Worm (Caenorhabditis elegans) whole organism, L4 larva: ENCODE results near the gene F49H6.5.
A peak's percentile ranks its signal among the peaks of the same experiment; 100 is the strongest.

ENCODE experiments used
- F26F4.8 ChIP-seq: fragments of 200-800 bp; sonication (Bioruptor generic); conservative IDR thresholded peaks from 2 replicates; pipeline ENCODE4 v1.3.6; 2022; ENCODE audit warnings: missing genetic modification characterization, missing compliant biosample characterization
- F37D6.2 ChIP-seq: sonication (generic microtip); optimal IDR thresholded peaks from 2 replicates; lab custom pipeline; 2016; ENCODE audit warnings: mild to moderate bottlenecking, missing genetic modification characterization, missing compliant biosample characterization
- F49E8.2 ChIP-seq: sonication (generic microtip); optimal IDR thresholded peaks from 2 replicates; lab custom pipeline; 2016; ENCODE audit warnings: missing compliant biosample characterization, mild to moderate bottlenecking, missing genetic modification characterization, borderline replicate concordance
- R02D3.7 ChIP-seq: fragments of 150-350 bp; sonication (generic microtip); optimal IDR thresholded peaks from 3 replicates; lab custom pipeline; 2014; ENCODE audit warnings: missing biosample characterization, missing genetic modification characterization
- T26A8.4 ChIP-seq: fragments of 200-800 bp; sonication (Bioruptor generic); IDR thresholded peaks from 2 replicates; pipeline ENCODE4 v1.3.6; 2022; ENCODE audit warnings: missing genetic modification characterization, missing compliant biosample characterization
- Y105C5A.15 ChIP-seq: fragments of 200-800 bp; sonication (Bioruptor generic); IDR thresholded peaks from 2 replicates; pipeline ENCODE4 v1.3.6; 2022; ENCODE audit warnings: missing genetic modification characterization, missing compliant biosample characterization
- Y48G9A.11 ChIP-seq: fragments of 200-800 bp; sonication (Bioruptor generic); IDR thresholded peaks from 2 replicates; pipeline ENCODE4 v1.3.6; 2022; ENCODE audit warnings: missing genetic modification reagents, missing genetic modification characterization, missing compliant biosample characterization
- ZK337.2 ChIP-seq: fragments of 200-800 bp; sonication (Bioruptor generic); IDR thresholded peaks from 2 replicates; pipeline ENCODE4 v1.3.6; 2022; ENCODE audit warnings: missing genetic modification reagents, missing genetic modification characterization, missing compliant biosample characterization
- aly-2 ChIP-seq: sonication (generic microtip); optimal IDR thresholded peaks from 2 replicates; lab custom pipeline; 2018; ENCODE audit warnings: missing biosample characterization, missing genetic modification characterization
- arid-1 ChIP-seq: fragments of 200-800 bp; sonication (Bioruptor generic); conservative IDR thresholded peaks from 2 replicates; pipeline ENCODE4 v1.3.6; 2022; ENCODE audit warnings: missing genetic modification reagents, missing genetic modification characterization, missing compliant biosample characterization
- attf-4 ChIP-seq: sonication (generic microtip); optimal IDR thresholded peaks from 3 replicates; lab custom pipeline; 2017; ENCODE audit warnings: missing biosample characterization, missing genetic modification characterization
- ceh-20 ChIP-seq: fragments of 200-800 bp; sonication (Bioruptor generic); IDR thresholded peaks from 2 replicates; pipeline ENCODE4 v1.3.6; 2022; ENCODE audit warnings: missing genetic modification reagents, missing genetic modification characterization, missing compliant biosample characterization
- ceh-28 ChIP-seq: fragments of 150-350 bp; optimal IDR thresholded peaks from 2 replicates; lab custom pipeline; 2014; ENCODE audit warnings: missing biosample characterization, missing genetic modification reagents, missing genetic modification characterization
- ceh-62 ChIP-seq: sonication (generic microtip); optimal IDR thresholded peaks from 2 replicates; lab custom pipeline; 2017; ENCODE audit warnings: missing biosample characterization, missing genetic modification characterization
- ctbp-1 ChIP-seq: fragments of 200-800 bp; sonication (Bioruptor generic); IDR thresholded peaks from 2 replicates; pipeline ENCODE4 v1.3.6; 2022; ENCODE audit warnings: missing genetic modification reagents, missing genetic modification characterization, missing compliant biosample characterization
- dmd-6 ChIP-seq: fragments of 200-800 bp; sonication (Bioruptor generic); IDR thresholded peaks from 2 replicates; pipeline ENCODE4 v1.3.6; 2022; ENCODE audit warnings: missing genetic modification reagents, missing genetic modification characterization, missing compliant biosample characterization
- duxl-1 ChIP-seq: sonication (generic microtip); optimal IDR thresholded peaks from 2 replicates; lab custom pipeline; 2016; ENCODE audit warnings: mild to moderate bottlenecking, missing genetic modification characterization, moderate library complexity, missing compliant biosample characterization; ENCODE audit not compliant: poor library complexity
- egl-43 ChIP-seq: fragments of 200-800 bp; sonication (Bioruptor generic); IDR thresholded peaks from 2 replicates; pipeline ENCODE4 v1.3.6; 2022; ENCODE audit warnings: missing genetic modification reagents, missing genetic modification characterization, missing compliant biosample characterization
- fos-1 ChIP-seq: fragments of 150-350 bp; optimal IDR thresholded peaks from 2 replicates; lab custom pipeline; 2014; ENCODE audit warnings: missing biosample characterization, missing genetic modification characterization
- hlh-30 ChIP-seq: sonication (generic microtip); optimal IDR thresholded peaks from 2 replicates; lab custom pipeline; 2017; ENCODE audit warnings: antibody characterized with exemption, mild to moderate bottlenecking, missing genetic modification characterization, missing compliant biosample characterization; ENCODE audit not compliant: insufficient read depth
- lim-7 ChIP-seq: fragments of 200-800 bp; sonication (Bioruptor generic); IDR thresholded peaks from 2 replicates; pipeline ENCODE4 v1.3.6; 2022; ENCODE audit warnings: missing genetic modification characterization, missing compliant biosample characterization
- lin-1 ChIP-seq: fragments of 200-800 bp; sonication (Bioruptor generic); IDR thresholded peaks from 2 replicates; pipeline ENCODE4 v1.3.6; 2022; ENCODE audit warnings: missing genetic modification reagents, missing genetic modification characterization, missing compliant biosample characterization
- madf-9 ChIP-seq: fragments of 200-800 bp; sonication (Bioruptor generic); conservative IDR thresholded peaks from 2 replicates; pipeline ENCODE4 v1.3.6; 2022; ENCODE audit warnings: missing genetic modification reagents, missing genetic modification characterization, missing compliant biosample characterization
- nhr-102 ChIP-seq: sonication (generic microtip); optimal IDR thresholded peaks from 2 replicates; lab custom pipeline; 2016; ENCODE audit warnings: mild to moderate bottlenecking, missing genetic modification characterization, moderate library complexity, missing compliant biosample characterization
- nhr-11 ChIP-seq: fragments of 150-350 bp; optimal IDR thresholded peaks from 2 replicates; lab custom pipeline; 2014; ENCODE audit warnings: missing biosample characterization, missing genetic modification characterization
- nhr-237 ChIP-seq: sonication (generic microtip); optimal IDR thresholded peaks from 2 replicates; lab custom pipeline; 2017; ENCODE audit warnings: missing biosample characterization, missing genetic modification characterization
- nhr-28 ChIP-seq: fragments of 150-350 bp; optimal IDR thresholded peaks from 2 replicates; lab custom pipeline; 2014; ENCODE audit warnings: missing biosample characterization, missing genetic modification characterization
- pha-4 ChIP-seq, 2 experiments: fragments of 150-350 bp in 1 of 2; fragments of 200-800 bp in 1 of 2; sonication (Bioruptor generic) in 1 of 2; IDR thresholded peaks in 1 of 2; optimal IDR thresholded peaks in 1 of 2; 2 replicates each; pipeline versions ENCODE4 v1.3.6 to Lab custom; 2014 to 2022; ENCODE audit warnings: missing genetic modification characterization in 2 of 2, missing genetic modification reagents in 2 of 2, missing biosample characterization in 1 of 2, missing compliant biosample characterization in 1 of 2
- pqm-1 ChIP-seq: sonication (generic microtip); optimal IDR thresholded peaks from 2 replicates; lab custom pipeline; 2017; ENCODE audit warnings: missing biosample characterization, missing genetic modification characterization
- sdz-12 ChIP-seq: fragments of 200-800 bp; sonication (Bioruptor generic); optimal IDR thresholded peaks from 2 replicates; lab custom pipeline; 2018; ENCODE audit warnings: mild to moderate bottlenecking, missing genetic modification characterization, missing compliant biosample characterization
- snpc-4 ChIP-seq: fragments of 150-350 bp; optimal IDR thresholded peaks from 2 replicates; lab custom pipeline; 2014; ENCODE audit warnings: missing biosample characterization, missing genetic modification characterization
- spr-3 ChIP-seq: fragments of 200-800 bp; sonication (Bioruptor generic); optimal IDR thresholded peaks from 2 replicates; lab custom pipeline; 2018; ENCODE audit warnings: mild to moderate bottlenecking, missing genetic modification characterization, missing compliant biosample characterization
- unc-39 ChIP-seq: sonication (generic microtip); optimal IDR thresholded peaks from 2 replicates; lab custom pipeline; 2017; ENCODE audit warnings: missing biosample characterization, missing genetic modification characterization
- unc-62 ChIP-seq, 3 experiments: fragments of 150-350 bp in 1 of 3; sonication (generic microtip); optimal IDR thresholded peaks in 2 of 3; peaks in 1 of 3; 1 replicate in 1 of 3; 2 replicates in 2 of 3; lab custom pipeline; 2014 to 2017; ENCODE audit warnings: missing biosample characterization in 3 of 3, missing genetic modification characterization in 3 of 3, missing genetic modification reagents in 3 of 3, missing genotype in 1 of 3
- zag-1 ChIP-seq: fragments of 150-350 bp; optimal IDR thresholded peaks from 2 replicates; lab custom pipeline; 2014; ENCODE audit warnings: missing biosample characterization, missing genetic modification characterization
- zfp-2 ChIP-seq: sonication (generic microtip); optimal IDR thresholded peaks from 2 replicates; lab custom pipeline; 2016; ENCODE audit warnings: mild to moderate bottlenecking, missing genetic modification characterization, missing compliant biosample characterization
- zip-11 ChIP-seq: fragments of 200-800 bp; sonication (Bioruptor generic); IDR thresholded peaks from 2 replicates; pipeline ENCODE4 v1.3.6; 2022; ENCODE audit warnings: missing genetic modification characterization, missing compliant biosample characterization
- zip-2 ChIP-seq: fragments of 150-350 bp; optimal IDR thresholded peaks from 2 replicates; lab custom pipeline; 2014; ENCODE audit warnings: missing biosample characterization, missing genetic modification characterization

F49H6.5 gene

ce11 chrV:17008302-17008701 is 14.7 kb upstream of the F49H6.5 start, which contains the start of gene sri-69:
sri-69 (minus strand) TSS chrV:17008402.
- TF ChIP-seq pha-4 (GFP tag; IDR thresholded peaks at IDR 0.05; lab: Robert Waterston, UW) (no peak), pha-4 (tag; optimal IDR thresholded peaks at IDR 0.05; lab: Kevin White, UChicago) (no peak), R02D3.7 (tag; lab: Kevin White, UChicago) (no peak), Y105C5A.15 (GFP tag; lab: Robert Waterston, UW) (no peak), duxl-1 (tag; lab: Kevin White, UChicago) (no peak), nhr-11 (tag; lab: Kevin White, UChicago) (no peak), zag-1 (no peak), unc-62 (GFP tag; optimal IDR thresholded peaks at IDR 0.05 in 1 of 2; lab: Kevin White, UChicago) (peak in 1 of 2 experiments; percentile 21), unc-62 (tag; optimal IDR thresholded peaks at IDR 0.05; lab: Kevin White, UChicago) (no peak), ctbp-1 (GFP tag; lab: Robert Waterston, UW) (no peak), zip-11 (no peak)

- TF ChIP-seq aly-2 (no peak), fos-1 (tag; lab: Kevin White, UChicago) (no peak), pqm-1 (tag; lab: Kevin White, UChicago) (peak; percentile 14), nhr-102 (tag; lab: Kevin White, UChicago) (no peak), F49E8.2 (tag; lab: Kevin White, UChicago) (no peak), lim-7 (GFP tag; lab: Robert Waterston, UW) (no peak), ceh-28 (tag; lab: Kevin White, UChicago) (no peak), F26F4.8 (GFP tag; lab: Robert Waterston, UW) (no peak), unc-62 (GFP tag; optimal IDR thresholded peaks at IDR 0.05 in 1 of 2; lab: Kevin White, UChicago) (peak in 1 of 2 experiments; percentile 26), unc-62 (tag; optimal IDR thresholded peaks at IDR 0.05; lab: Kevin White, UChicago) (no peak), pha-4 (GFP tag; IDR thresholded peaks at IDR 0.05; lab: Robert Waterston, UW) (no peak), pha-4 (tag; optimal IDR thresholded peaks at IDR 0.05; lab: Kevin White, UChicago) (no peak), nhr-28 (tag; lab: Kevin White, UChicago) (peak; percentile 15), dmd-6 (GFP tag; lab: Robert Waterston, UW) (peak; percentile 47; the same call in 1 of the 2 replicates), ceh-62 (tag; lab: Kevin White, UChicago) (no peak), hlh-30 (tag; lab: Kevin White, UChicago) (no peak), nhr-237 (tag; lab: Kevin White, UChicago) (no peak), ZK337.2 (GFP tag; lab: Robert Waterston, UW) (no peak), ceh-20 (no peak)
These were observed 13.5 kb upstream of the F49H6.5 start, which contains the start of the genes clc-12 and clec-240 for ce11 chrV:17009342-17010064. clc-12 (minus strand) TSS chrV:17009388. clec-240 (plus strand) TSS chrV:17010014.

- TF ChIP-seq zip-11 (no peak), unc-39 (tag; lab: Kevin White, UChicago) (no peak), arid-1 (GFP tag; lab: Robert Waterston, UW) (no peak), sdz-12 (no peak), T26A8.4 (GFP tag; lab: Robert Waterston, UW) (no peak), zip-2 (tag; lab: Kevin White, UChicago) (no peak), attf-4 (no peak), snpc-4 (tag; lab: Kevin White, UChicago) (no peak), lin-1 (no peak), spr-3 (GFP tag; lab: Kevin White, UChicago) (no peak), madf-9 (GFP tag; lab: Robert Waterston, UW) (no peak), Y48G9A.11 (no peak), zfp-2 (no peak), egl-43 (no peak), F37D6.2 (tag; lab: Kevin White, UChicago) (no peak)
These were observed 9.8 kb upstream of the F49H6.5 start, which contains the start of gene clec-241 for ce11 chrV:17013232-17013631. clec-241 (minus strand) TSS chrV:17013332.
